Worm (Caenorhabditis elegans): ENCODE measurements around the gene Y43F8B.14.

Y43F8B.14 gene

DNA sequence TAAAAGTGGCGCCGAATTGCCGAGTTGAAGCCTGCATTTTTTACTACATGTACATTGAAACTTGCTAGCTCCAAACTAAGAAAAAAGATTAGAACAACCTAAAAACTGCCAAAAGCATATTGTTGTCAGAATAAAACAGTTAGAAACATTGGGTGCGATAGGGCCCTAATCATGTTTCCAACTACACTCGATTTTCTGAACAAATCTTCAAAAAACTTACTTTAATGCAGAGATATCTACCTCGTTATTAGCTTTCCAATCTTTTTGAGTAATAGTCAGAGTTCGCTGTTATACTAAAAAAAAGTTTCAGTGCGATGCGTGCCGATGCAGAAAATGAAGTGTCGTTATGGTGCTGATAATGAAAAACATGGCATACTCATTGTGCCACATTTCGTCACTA lies at the start of gene Y43F8B.14, which contains the start of gene Y43F8B.13:
Gene Y43F8B.14, minus strand, starts transcription at position 322 of the 400 bp plus-strand sequence.
Gene Y43F8B.13, plus strand, starts transcription at position 301 of the 400 bp plus-strand sequence.
- no peak for TF ChIP-seq unc-62 (GFP tag; optimal IDR thresholded peaks at IDR 0.05)

DNA sequence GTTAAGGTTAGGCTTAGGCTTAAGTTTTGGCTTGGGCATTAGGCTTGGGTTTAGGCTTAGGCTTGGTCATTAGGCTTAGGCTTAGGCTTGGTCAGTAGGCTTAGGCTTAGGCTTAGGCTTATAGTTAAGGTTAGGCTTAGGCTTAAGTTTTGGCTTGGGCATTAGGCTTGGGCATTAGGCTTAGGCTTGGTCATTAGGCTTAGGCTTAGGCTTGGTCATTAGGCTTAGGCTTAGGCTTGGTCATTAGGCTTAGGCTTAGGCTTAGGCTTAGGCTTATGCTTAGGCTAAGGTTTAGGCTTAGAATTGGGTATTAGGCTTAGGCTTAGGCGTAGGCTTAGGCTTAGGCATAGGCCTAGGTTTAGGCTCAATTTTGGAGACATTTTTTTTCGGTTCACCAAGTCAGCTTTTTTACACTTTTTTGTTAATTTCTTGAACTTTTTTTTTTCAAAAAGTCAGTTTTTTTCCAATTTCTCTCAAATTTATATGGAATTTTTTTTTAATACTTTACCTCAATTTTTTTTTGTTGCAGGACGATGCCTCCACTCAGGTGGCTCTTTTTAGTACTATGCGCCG lies 46.9 kb upstream of the Y43F8B.14 start, which contains the start of gene Y43F8B.3:
Gene Y43F8B.3, plus strand, starts transcription at position 523 of the 573 bp plus-strand sequence.
- TF ChIP-seq unc-62 (GFP tag; optimal IDR thresholded peaks at IDR 0.05): no peak

DNA sequence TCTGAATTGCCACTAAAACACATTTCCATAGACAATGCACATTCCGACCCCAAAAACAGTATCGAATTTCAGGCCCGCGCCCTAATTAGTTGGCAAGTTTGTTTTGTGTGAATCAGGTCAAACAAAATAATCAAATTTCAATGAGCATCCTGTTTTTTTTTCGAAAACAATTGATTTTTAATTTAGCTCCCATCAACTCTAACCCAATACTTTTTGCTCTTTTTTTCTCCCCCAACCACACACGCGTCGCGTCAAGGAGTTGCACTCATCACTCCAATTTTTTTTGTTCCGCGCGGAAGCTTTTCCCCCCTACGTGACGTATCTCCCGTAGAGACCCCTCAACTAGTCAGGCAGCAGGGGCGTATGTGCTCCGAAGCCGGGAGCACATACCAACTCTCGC lies 45.6 kb upstream of the Y43F8B.14 start:
- TF ChIP-seq unc-62 (GFP tag; optimal IDR thresholded peaks at IDR 0.05): no peak

DNA sequence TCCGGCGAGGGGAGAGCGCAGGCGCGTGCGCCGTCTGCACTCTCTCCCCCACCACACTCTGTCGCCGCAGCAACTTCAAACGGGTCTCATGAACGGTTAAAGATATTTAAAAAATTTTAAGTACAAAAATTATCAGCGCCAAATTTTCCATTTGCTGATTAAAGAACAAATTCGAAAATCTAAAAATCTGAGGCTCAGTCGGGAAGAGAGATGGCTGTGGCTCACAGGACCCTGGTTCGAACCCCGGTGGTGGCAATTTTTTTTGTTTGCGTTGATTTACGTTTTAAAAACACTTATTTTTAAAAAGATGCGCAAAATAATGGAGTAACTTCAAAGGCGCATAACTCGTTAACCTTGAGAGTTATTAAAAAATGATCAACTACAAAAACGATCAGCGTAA lies 41.3 kb upstream of the Y43F8B.14 start:
- no peak for TF ChIP-seq unc-62 (GFP tag; optimal IDR thresholded peaks at IDR 0.05)

DNA sequence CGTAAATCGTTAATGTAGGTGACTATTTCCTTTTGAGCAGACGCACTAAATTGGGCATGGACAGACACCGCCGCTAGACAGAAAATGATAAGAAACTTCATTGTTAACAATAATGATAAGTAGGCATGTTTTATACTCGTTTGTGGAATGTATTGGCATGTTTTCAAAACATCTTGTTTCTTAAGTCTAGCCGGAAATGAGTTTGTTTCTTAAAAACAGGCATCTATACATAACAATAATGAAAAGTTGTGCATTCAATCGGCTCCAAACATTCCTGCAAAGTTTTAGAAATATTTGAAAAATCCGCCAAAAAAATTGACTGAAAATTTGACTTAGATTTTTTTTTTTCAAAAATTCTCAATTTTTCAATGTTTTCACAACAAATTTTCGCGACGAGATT lies 39.8 kb upstream of the Y43F8B.14 start, which contains the start of gene scl-21:
Gene scl-21, minus strand, starts transcription at position 101 of the 400 bp plus-strand sequence.
- TF ChIP-seq unc-62 (GFP tag; optimal IDR thresholded peaks at IDR 0.05): no peak

DNA sequence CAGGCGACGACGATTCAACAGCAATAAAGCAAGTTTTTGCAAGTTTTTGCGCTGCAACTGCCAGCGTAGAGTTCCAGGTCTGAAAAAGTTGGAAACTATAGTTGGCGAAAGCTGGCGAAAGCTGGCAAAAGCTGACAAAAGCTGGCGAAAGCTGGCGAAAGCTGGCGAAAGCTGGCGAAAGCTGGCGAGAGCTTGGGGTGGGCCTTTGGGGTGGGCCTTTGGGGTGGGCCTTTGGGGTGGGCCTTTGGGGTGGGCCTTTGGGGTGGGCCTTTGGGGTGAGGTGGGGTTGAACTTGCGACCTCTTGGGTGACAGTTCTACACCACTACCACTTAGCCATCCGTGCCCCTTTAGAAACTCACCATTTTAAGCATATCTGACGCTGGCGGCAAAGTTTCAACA lies 39.4 kb upstream of the Y43F8B.14 start:
- TF ChIP-seq unc-62 (GFP tag; optimal IDR thresholded peaks at IDR 0.05): no peak

DNA sequence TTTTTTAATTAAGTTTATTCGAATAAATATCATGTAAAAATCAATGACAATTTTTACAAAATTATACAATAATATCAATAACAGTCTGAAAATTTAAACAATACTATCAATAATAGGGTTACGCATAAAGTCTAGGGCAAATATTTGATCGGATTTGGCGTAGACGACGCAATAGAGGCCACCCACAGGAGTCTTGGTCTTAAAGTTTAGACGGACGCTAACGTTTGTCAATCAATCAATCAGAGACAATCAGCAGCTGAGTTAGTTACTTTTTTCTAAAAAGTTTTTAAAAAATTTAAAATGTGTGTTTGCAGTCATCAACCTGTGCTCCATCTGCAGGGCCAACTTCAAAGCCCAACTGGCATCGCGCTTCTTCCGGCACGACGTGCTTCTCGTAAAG lies 35.5 kb upstream of the Y43F8B.14 start, which contains the start of gene Y43F8B.29:
Gene Y43F8B.29, plus strand, starts transcription at position 301 of the 400 bp plus-strand sequence.
- TF ChIP-seq unc-62 (GFP tag; optimal IDR thresholded peaks at IDR 0.05): no peak

DNA sequence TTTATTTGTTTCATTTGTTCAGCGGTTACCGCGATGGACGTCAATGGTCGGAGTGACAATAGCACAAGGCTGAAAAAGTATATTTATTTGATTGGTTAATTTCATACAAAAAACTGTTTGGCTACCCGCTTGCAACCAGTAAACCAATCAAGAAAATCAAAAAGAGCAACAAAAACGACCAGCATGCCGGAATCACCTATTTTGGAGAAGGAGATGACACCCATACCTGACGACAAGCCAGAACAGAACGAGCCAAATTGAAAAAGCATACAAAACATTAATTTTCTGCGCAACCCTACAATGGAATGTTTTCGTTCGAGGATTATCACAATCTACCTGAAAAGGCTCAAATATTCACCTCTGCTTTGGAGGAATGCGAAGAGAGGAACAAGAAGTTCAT lies 34.7 kb upstream of the Y43F8B.14 start, which contains the start of gene Y43F8B.7:
Gene Y43F8B.7, plus strand, starts transcription at position 301 of the 400 bp plus-strand sequence.
- no peak for TF ChIP-seq unc-62 (GFP tag; optimal IDR thresholded peaks at IDR 0.05)

DNA sequence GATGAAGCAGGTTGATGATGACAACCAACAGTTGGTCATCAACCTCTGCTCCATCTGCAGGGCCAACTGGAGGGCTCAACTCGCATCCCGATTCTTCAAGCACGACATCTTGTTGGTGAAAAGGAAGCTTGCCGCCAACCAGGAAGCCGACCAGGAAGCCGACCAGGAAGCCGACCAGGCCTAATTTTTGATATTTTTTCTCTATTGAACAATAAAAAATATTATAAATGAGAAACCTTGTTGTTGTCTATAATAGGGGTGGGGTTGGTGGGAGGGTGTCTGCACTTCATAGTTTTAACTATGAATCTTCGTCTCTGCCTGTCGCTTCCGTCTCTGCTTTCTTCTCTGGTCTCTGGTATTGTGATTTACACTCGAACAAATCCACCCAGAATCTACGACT lies 29.9 kb upstream of the Y43F8B.14 start, which contains the start of gene Y43F8B.18:
Gene Y43F8B.18, plus strand, starts transcription at position 301 of the 400 bp plus-strand sequence.
- TF ChIP-seq unc-62 (GFP tag; optimal IDR thresholded peaks at IDR 0.05): no peak

DNA sequence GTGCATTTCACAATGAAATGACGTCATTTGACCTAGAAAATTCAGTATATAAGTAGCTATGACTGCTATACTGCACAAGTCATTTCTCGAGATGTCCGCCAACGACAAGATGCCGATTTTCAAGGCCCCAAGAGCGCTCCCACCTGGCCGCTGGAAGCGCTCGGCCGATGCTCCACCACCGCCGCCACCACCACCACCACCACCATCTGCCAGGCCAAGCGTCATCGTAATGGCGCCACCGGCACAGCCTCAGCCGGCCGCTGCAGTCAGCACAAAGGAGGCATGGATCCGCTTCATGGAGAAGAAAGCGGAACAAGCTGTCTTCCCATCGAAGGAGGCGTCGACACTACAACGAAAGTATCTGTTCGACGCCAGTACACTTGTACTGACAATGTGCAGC lies 29.5 kb upstream of the Y43F8B.14 start, which contains the start of gene Y43F8B.28:
Gene Y43F8B.28, plus strand, starts transcription at position 59 of the 400 bp plus-strand sequence.
- no peak for TF ChIP-seq unc-62 (GFP tag; optimal IDR thresholded peaks at IDR 0.05)

DNA sequence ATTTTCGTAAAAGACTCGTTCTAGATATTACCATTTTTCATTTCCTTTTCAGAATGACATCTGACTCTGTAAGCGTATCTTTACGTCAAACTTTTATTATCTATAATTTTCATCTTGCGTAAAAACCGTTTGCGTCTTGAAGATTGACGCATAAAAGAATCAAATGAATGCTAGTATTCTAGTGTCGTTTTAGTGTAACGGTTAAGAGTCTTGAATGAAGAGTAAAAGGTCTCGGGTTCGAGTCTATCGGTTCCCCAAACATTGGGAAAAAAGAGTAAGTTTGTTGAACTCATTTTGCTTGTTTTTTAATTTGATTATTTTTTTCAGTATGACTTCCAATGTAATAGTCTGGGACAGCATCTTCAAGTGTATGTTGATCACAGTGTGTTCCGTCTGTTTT lies 28.7 kb upstream of the Y43F8B.14 start, which contains the start of gene Y43F8B.17:
Gene Y43F8B.17, plus strand, starts transcription at position 215 of the 400 bp plus-strand sequence.
- no peak for TF ChIP-seq unc-62 (GFP tag; optimal IDR thresholded peaks at IDR 0.05)

DNA sequence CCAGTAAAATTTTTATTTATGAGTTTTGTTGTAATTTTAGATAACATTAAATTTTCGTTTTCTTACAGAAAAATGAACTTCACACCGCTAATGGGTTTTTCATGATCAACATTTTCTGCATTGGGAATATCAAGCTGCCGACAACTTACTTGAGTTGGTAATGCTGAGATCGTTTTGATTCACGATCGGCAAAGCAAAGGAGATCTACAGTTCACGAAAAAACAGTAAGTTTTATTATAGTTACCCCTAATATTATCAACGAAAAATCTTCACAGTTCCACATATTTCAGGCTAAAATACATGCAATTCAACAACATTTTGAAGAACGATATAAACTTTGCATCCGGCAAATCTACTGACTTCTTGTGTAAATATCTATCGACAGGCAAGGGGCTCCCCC lies 26.8 kb upstream of the Y43F8B.14 start, which contains the start of gene Y43F8B.22:
Gene Y43F8B.22, plus strand, starts transcription at position 301 of the 400 bp plus-strand sequence.
- TF ChIP-seq unc-62 (GFP tag; optimal IDR thresholded peaks at IDR 0.05): no peak

DNA sequence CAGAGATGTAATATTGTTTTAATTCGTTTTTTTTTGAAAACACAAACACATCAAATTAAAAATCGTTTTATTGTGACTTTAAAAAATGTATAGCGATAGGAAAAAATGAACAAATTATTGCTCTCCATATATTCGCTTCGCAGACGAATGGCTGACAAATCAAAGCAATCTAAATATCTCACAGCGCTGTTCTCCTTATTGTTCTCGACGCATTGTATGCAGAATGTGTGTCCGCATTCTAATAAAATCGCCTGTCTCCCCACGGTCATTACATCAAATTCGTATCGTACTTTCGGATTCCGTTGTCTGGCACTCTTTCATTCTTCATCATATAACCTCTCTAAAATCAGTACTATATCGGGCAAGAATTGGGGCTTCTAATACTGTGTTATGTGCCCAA lies 22.1 kb upstream of the Y43F8B.14 start, which contains the start of gene Y43F8B.9:
Gene Y43F8B.9, plus strand, starts transcription at position 301 of the 400 bp plus-strand sequence.
- no peak for TF ChIP-seq unc-62 (GFP tag; optimal IDR thresholded peaks at IDR 0.05)

DNA sequence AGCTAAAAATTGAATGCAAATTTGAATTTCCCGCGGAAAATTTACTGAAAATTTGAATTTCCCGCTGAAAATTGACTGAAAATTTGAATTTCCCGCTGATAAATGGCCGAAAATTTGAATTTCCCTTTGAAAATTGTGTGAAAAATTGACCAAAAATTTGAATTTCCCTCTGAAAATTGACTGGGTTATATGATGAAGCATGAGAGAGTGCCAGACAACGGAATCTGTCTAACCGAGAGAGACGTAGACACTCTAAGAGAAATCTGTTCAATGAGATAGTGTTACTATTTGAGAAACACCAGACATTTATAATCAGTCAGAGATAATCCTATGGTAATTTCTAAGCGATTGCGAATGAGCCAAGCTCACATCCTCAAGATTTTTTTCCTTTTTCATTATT lies 21.5 kb upstream of the Y43F8B.14 start:
- TF ChIP-seq unc-62 (GFP tag; optimal IDR thresholded peaks at IDR 0.05): no peak

DNA sequence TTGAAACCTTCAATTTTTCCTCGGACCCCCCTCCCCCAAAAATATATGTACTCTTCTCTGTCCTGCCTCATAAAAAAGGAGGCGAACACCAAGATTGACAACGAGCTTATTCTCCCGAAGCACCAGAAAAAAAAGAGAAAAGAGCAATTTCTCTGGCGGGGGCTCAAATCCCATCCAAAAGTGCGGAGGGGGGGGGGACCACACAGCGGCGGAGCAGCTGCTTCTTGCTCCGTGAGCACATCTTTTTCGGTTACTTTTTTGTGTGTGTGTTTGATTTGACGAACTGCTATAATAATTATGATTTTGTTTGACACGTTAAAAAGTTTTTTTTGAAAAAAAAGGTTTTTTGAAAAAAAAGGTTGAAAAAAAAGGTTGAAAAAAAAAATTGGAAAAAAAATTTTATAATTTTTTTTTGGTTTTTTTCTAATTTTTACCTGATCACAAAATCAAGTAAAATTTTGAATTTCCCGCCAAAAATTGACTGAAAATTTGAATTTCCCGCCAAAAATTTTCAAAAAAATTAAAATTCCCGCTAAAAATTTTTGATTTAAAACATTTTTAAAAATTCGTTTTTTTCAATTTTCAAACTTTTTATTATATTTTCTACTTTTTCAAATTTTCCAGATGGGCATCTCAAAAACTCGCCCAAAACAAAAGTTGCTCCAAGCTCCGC lies 18.2 kb upstream of the Y43F8B.14 start, which contains the start of gene Y43F8B.10:
Gene Y43F8B.10, plus strand, starts transcription at position 623 of the 673 bp plus-strand sequence.
- TF ChIP-seq unc-62 (GFP tag; optimal IDR thresholded peaks at IDR 0.05): no peak

DNA sequence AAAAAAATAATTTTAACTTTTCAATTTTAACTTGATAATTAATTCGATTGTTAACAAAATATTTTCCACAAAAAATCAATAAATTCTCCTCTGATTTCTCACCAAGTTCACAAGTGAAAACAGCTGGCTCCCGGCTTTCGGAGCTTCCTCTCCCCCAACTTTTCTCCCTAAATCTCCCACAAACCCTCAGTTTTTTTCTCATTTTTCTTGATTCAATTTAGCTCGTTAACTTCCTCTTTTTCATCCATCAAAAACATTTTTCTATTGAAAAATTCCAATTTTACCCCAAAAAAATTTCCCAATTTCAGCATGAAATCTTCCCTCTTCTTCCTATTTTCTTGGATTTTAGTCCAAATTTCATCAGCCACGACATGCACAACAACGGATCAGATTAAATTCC lies 14.6 kb upstream of the Y43F8B.14 start, which contains the start of gene Y43F8B.11:
Gene Y43F8B.11, plus strand, starts transcription at position 301 of the 400 bp plus-strand sequence.
- no peak for TF ChIP-seq unc-62 (GFP tag; optimal IDR thresholded peaks at IDR 0.05)
